Fruit fly (Drosophila melanogaster) whole organism, prepupa: ENCODE results near the gene Arpc5.

Experiments used
- Blimp-1 ChIP-seq: fragments of 200-800 bp; sonication (Bioruptor generic); optimal IDR thresholded peaks from 3 replicates; lab custom pipeline; 2017; ENCODE audit warnings: missing biosample characterization, missing genetic modification characterization, mild to moderate bottlenecking, moderate library complexity, missing genetic modification reagents
- CG10631 ChIP-seq: fragments of 200-800 bp; sonication (Bioruptor generic); optimal IDR thresholded peaks from 2 replicates; lab custom pipeline; 2016; ENCODE audit warnings: missing biosample characterization, missing genetic modification characterization
- CG11762 ChIP-seq: fragments of 200-800 bp; sonication (Bioruptor generic); optimal IDR thresholded peaks from 3 replicates; lab custom pipeline; 2016; ENCODE audit warnings: missing biosample characterization, missing genetic modification characterization; ENCODE audit not compliant: insufficient read depth
- CG11902 ChIP-seq: fragments of 200-800 bp; sonication (Bioruptor generic); optimal IDR thresholded peaks from 3 replicates; lab custom pipeline; 2016; ENCODE audit warnings: missing biosample characterization, missing genetic modification characterization
- CG1621 ChIP-seq: fragments of 200-800 bp; sonication (Bioruptor generic); optimal IDR thresholded peaks from 3 replicates; lab custom pipeline; 2018; ENCODE audit warnings: missing biosample characterization, mild to moderate bottlenecking, missing genetic modification characterization
- CG31627 ChIP-seq: fragments of 200-800 bp; sonication (Bioruptor generic); optimal IDR thresholded peaks from 3 replicates; lab custom pipeline; 2016; ENCODE audit warnings: missing biosample characterization, missing genetic modification characterization
- CG32006 ChIP-seq: fragments of 200-800 bp; sonication (Bioruptor generic); optimal IDR thresholded peaks from 3 replicates; lab custom pipeline; 2017; ENCODE audit warnings: missing biosample characterization, mild to moderate bottlenecking, missing genetic modification characterization
- CG34406 ChIP-seq: fragments of 200-800 bp; sonication (Bioruptor generic); optimal IDR thresholded peaks from 3 replicates; lab custom pipeline; 2016; ENCODE audit warnings: missing biosample characterization, missing genetic modification characterization
- CG3919 ChIP-seq: fragments of 200-800 bp; sonication (Bioruptor generic); optimal IDR thresholded peaks from 3 replicates; lab custom pipeline; 2016; ENCODE audit warnings: missing biosample characterization, missing genetic modification characterization
- CG6163 ChIP-seq: fragments of 200-800 bp; sonication (Bioruptor generic); IDR thresholded peaks from 3 replicates; pipeline ENCODE4 v1.3.6; 2022; ENCODE audit warnings: missing biosample characterization, missing genetic modification characterization
- CG6792 ChIP-seq: fragments of 200-800 bp; sonication (Bioruptor generic); optimal IDR thresholded peaks from 3 replicates; lab custom pipeline; 2016; ENCODE audit warnings: missing biosample characterization, missing genetic modification characterization
- CG6808 ChIP-seq: fragments of 200-800 bp; sonication (Bioruptor generic); optimal IDR thresholded peaks from 3 replicates; lab custom pipeline; 2017; ENCODE audit warnings: missing biosample characterization, missing genetic modification characterization, mild to moderate bottlenecking, moderate library complexity, missing genetic modification reagents
- CG6854 ChIP-seq: fragments of 200-800 bp; sonication (Bioruptor generic); optimal IDR thresholded peaks from 2 replicates; lab custom pipeline; 2017; ENCODE audit warnings: missing biosample characterization, mild to moderate bottlenecking, missing genetic modification characterization
- CG7368 ChIP-seq: fragments of 200-800 bp; sonication (Bioruptor generic); optimal IDR thresholded peaks from 3 replicates; lab custom pipeline; 2016; ENCODE audit warnings: missing biosample characterization, missing genetic modification characterization
- CG8119 ChIP-seq: fragments of 200-800 bp; sonication (Bioruptor generic); IDR thresholded peaks from 3 replicates; pipeline ENCODE4 v1.3.6; 2022; ENCODE audit warnings: missing biosample characterization, missing genetic modification characterization
- CG8319 ChIP-seq: fragments of 200-800 bp; sonication (Bioruptor generic); optimal IDR thresholded peaks from 3 replicates; lab custom pipeline; 2016; ENCODE audit warnings: missing biosample characterization, missing genetic modification characterization
- CG8632 ChIP-seq: fragments of 200-800 bp; sonication (Bioruptor generic); optimal IDR thresholded peaks from 3 replicates; lab custom pipeline; 2016; ENCODE audit warnings: missing biosample characterization, missing genetic modification characterization
- Eip78C ChIP-seq: fragments of 200-800 bp; sonication (Bioruptor generic); peaks from one replicate; lab custom pipeline; 2016; ENCODE audit warnings: missing biosample characterization, missing genetic modification characterization
- Ets96B ChIP-seq: fragments of 200-800 bp; optimal IDR thresholded peaks from 2 replicates; lab custom pipeline; 2019; ENCODE audit warnings: missing biosample characterization, mild to moderate bottlenecking, missing genetic modification characterization, moderate library complexity
- Gug ChIP-seq: fragments of 200-800 bp; sonication (Bioruptor generic); IDR thresholded peaks from 2 replicates; pipeline ENCODE4 v1.3.6; 2022; ENCODE audit warnings: missing biosample characterization, missing genetic modification characterization
- Hr39 ChIP-seq: fragments of 200-800 bp; sonication (Bioruptor generic); optimal IDR thresholded peaks from 2 replicates; lab custom pipeline; 2016; ENCODE audit warnings: missing biosample characterization, missing genetic modification characterization
- Hr4 ChIP-seq: fragments of 200-800 bp; sonication (Bioruptor generic); optimal IDR thresholded peaks from 3 replicates; lab custom pipeline; 2016; ENCODE audit warnings: missing biosample characterization, missing genetic modification characterization
- Smox ChIP-seq: fragments of 200-800 bp; sonication (Bioruptor generic); optimal IDR thresholded peaks from 3 replicates; lab custom pipeline; 2016; ENCODE audit warnings: missing biosample characterization, missing genetic modification characterization
- Sox14 ChIP-seq: fragments of 200-800 bp; sonication (Bioruptor generic); optimal IDR thresholded peaks from 3 replicates; lab custom pipeline; 2016; ENCODE audit warnings: missing biosample characterization, missing genetic modification characterization
- Sox15 ChIP-seq: fragments of 200-800 bp; sonication (Bioruptor generic); optimal IDR thresholded peaks from 3 replicates; lab custom pipeline; 2016; ENCODE audit warnings: missing biosample characterization, missing genetic modification characterization
- eg ChIP-seq: fragments of 200-800 bp; sonication (Bioruptor generic); IDR thresholded peaks from 3 replicates; pipeline ENCODE4 v1.3.6; 2022; ENCODE audit warnings: missing biosample characterization, missing genetic modification characterization
- esn ChIP-seq: fragments of 200-800 bp; sonication (Bioruptor generic); optimal IDR thresholded peaks from 2 replicates; lab custom pipeline; 2016; ENCODE audit warnings: missing biosample characterization, mild to moderate bottlenecking, missing genetic modification characterization, moderate library complexity
- fd59A ChIP-seq: fragments of 200-800 bp; sonication (Bioruptor generic); optimal IDR thresholded peaks from 2 replicates; lab custom pipeline; 2017; ENCODE audit warnings: missing biosample characterization, mild to moderate bottlenecking, missing genetic modification characterization, missing genetic modification reagents
- fkh ChIP-seq: fragments of 200-800 bp; sonication (Bioruptor generic); optimal IDR thresholded peaks from 3 replicates; lab custom pipeline; 2017; ENCODE audit warnings: missing biosample characterization, mild to moderate bottlenecking, missing genetic modification characterization, moderate library complexity
- lz ChIP-seq: fragments of 200-800 bp; sonication (Bioruptor generic); optimal IDR thresholded peaks from 3 replicates; lab custom pipeline; 2016; ENCODE audit warnings: missing biosample characterization, missing genetic modification characterization
- net ChIP-seq: fragments of 200-800 bp; sonication (Bioruptor generic); optimal IDR thresholded peaks from 3 replicates; lab custom pipeline; 2016; ENCODE audit warnings: missing biosample characterization, missing genetic modification characterization
- salr ChIP-seq, 2 experiments: fragments of 200-800 bp; sonication (Bioruptor generic); optimal IDR thresholded peaks; 3 replicates each; lab custom pipeline; 2016 to 2018; ENCODE audit warnings: missing biosample characterization in 2 of 2, missing genetic modification characterization in 2 of 2, mild to moderate bottlenecking in 1 of 2
- spab ChIP-seq: fragments of 200-800 bp; sonication (Bioruptor generic); optimal IDR thresholded peaks from 2 replicates; lab custom pipeline; 2017; ENCODE audit warnings: missing biosample characterization, mild to moderate bottlenecking, missing genetic modification characterization, missing genetic modification reagents
- ss ChIP-seq, 2 experiments: fragments of 200-800 bp; sonication (Bioruptor generic); optimal IDR thresholded peaks; 2 replicates in 1 of 2; 3 replicates in 1 of 2; lab custom pipeline; 2017 to 2018; ENCODE audit warnings: mild to moderate bottlenecking in 2 of 2, missing biosample characterization in 2 of 2, missing genetic modification characterization in 2 of 2, moderate library complexity in 1 of 2
- topi ChIP-seq: fragments of 200-800 bp; sonication (Bioruptor generic); optimal IDR thresholded peaks from 3 replicates; lab custom pipeline; 2016; ENCODE audit warnings: missing biosample characterization, missing genetic modification characterization

Arpc5 gene

DNA sequence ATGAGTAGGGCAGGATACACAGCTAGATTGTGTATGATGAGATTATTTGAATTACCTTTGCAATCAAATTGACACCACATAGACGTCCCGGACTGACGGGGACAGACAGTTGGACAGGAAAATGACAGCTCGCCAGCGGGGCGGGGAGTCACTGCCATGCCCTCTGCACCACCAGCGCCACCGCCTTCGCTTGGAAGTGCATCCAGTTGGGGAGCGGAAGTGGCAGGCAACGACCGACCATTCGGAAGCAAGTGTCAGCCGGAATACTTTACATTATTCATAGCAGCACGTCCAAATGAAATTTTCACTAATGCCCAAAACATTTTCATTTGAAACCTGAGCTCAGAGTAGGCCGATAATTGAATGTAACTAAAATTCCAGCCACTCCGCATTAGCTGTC, 29.6 kb downstream of the Arpc5 start, which contains the start of gene CG15395:
Gene CG15395, plus strand, starts transcription at position 301 of the 400 bp plus-strand sequence.
- TF ChIP-seq ss (GFP tag; optimal IDR thresholded peaks at IDR 0.05; lab: Kevin White, UChicago) = no peak

DNA sequence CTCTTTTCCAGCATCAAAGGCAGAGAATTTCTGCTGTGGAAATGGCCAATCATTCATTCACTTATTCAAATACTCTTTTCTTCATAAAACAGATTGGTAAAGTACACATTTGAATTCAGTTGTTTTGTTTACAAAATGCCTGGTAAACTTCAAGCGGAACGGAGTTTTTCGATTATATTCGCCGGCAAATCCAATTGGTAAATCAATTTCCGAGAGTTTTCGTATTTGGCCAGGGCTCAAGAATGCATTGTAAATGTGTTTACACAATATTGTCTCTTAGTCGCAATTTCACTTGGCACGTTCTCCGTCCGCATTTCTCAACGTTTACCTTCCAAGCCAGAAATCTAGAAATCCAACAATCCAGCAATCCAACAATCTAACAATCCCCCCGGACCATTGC, 39.8 kb downstream of the Arpc5 start, which contains the start of gene CG43403:
Gene CG43403, plus strand, starts transcription at position 301 of the 400 bp plus-strand sequence.
- TF ChIP-seq ss (GFP tag; optimal IDR thresholded peaks at IDR 0.05; lab: Kevin White, UChicago) (no peak), Sox15 (GFP tag; lab: Kevin White, UChicago) (no peak), Gug (GFP tag; lab: Robert Waterston, UW) (no peak), CG6808 (no peak), eg (GFP tag; lab: Robert Waterston, UW) (no peak), CG10631 (GFP tag; lab: Kevin White, UChicago) (no peak), salr (GFP tag; optimal IDR thresholded peaks at IDR 0.05; lab: Kevin White, UChicago) (no peak), CG6792 (GFP tag; lab: Kevin White, UChicago) (no peak), CG34406 (GFP tag; lab: Kevin White, UChicago) (no peak), lz (GFP tag; lab: Kevin White, UChicago) (no peak), CG8632 (GFP tag; lab: Kevin White, UChicago) (no peak), CG8319 (GFP tag; lab: Kevin White, UChicago) (no peak), Sox14 (no peak), Blimp-1 (no peak), net (no peak), CG11902 (GFP tag; lab: Kevin White, UChicago) (no peak), CG6854 (GFP tag; lab: Kevin White, UChicago) (no peak), Hr4 (GFP tag; lab: Kevin White, UChicago) (no peak), CG31627 (GFP tag; lab: Kevin White, UChicago) (no peak)

DNA sequence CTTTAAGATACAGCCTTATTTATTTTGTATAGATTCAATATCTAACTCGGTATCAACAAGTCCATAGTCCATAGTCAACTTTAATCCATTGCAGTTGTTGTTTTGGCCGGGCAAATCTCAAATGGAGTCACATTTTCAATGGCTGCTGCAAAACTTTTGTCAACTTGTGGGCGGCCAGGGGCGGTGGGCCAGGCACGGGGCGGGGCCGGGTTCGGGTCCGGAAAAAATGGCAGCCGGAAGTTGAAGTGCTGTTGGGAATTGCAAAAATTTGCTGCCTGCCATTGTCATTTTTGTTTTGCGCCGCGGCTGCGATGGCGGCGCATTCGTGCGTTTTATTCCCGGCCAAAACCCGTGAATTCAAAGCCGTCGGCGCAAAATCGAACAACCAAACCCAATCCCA, 43.9 kb downstream of the Arpc5 start:
- TF ChIP-seq Eip78C (GFP tag; lab: Kevin White, UChicago) (no peak), topi (GFP tag; lab: Kevin White, UChicago) (no peak), CG1621 (tag; lab: Kevin White, UChicago) (no peak), fd59A (no peak), Smox (GFP tag; lab: Kevin White, UChicago) (no peak), eg (GFP tag; lab: Robert Waterston, UW) (no peak), CG11762 (GFP tag; lab: Kevin White, UChicago) (no peak), Blimp-1 (no peak), spab (GFP tag; lab: Kevin White, UChicago) (no peak)

DNA sequence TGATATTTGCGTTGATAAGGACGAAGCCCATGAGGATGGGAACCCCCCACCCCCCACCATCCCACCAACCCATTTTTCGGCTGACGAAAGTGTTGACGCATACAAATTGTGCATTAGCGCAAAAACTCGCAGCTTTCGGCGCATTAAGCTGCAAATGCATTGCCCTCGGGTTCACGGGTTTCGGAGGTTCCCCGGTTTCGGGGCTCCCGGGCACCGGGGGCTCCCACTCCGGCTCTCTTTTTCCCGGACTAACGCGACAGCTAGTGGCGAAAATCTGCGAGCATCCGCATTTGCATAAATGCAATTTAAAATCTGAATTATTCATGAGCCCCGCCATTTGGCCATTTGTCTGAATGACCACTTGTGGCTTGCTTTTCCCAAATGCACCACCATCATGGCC, 47.4 kb downstream of the Arpc5 start:
- TF ChIP-seq fkh (GFP tag; lab: Kevin White, UChicago) (no peak), CG6163 (GFP tag; lab: Robert Waterston, UW) (no peak), CG10631 (GFP tag; lab: Kevin White, UChicago) (no peak), CG8119 (GFP tag; lab: Robert Waterston, UW) (no peak), CG6808 (no peak), Sox15 (GFP tag; lab: Kevin White, UChicago) (no peak), Ets96B (tag; lab: Kevin White, UChicago) (no peak), CG32006 (GFP tag; lab: Kevin White, UChicago) (no peak), Hr39 (no peak), CG7368 (GFP tag; lab: Kevin White, UChicago) (no peak), esn (no peak), CG31627 (GFP tag; lab: Kevin White, UChicago) (no peak), lz (GFP tag; lab: Kevin White, UChicago) (no peak), CG3919 (GFP tag; lab: Kevin White, UChicago) (no peak), Gug (GFP tag; lab: Robert Waterston, UW) (no peak)
